Fruit fly (Drosophila melanogaster) whole organism: Measurements from ENCODE around the gene CG31115.

Experiments
- CG8478 ChIP-seq: fragments of >200 bp; optimal IDR thresholded peaks from 2 replicates; lab custom pipeline; 2018; ENCODE audit warnings: inconsistent platforms
- Dll ChIP-seq: fragments of >200 bp; optimal IDR thresholded peaks from 2 replicates; lab custom pipeline; 2017
- EcR ChIP-seq, 2 experiments: fragments of >200 bp; optimal IDR thresholded peaks; 2 replicates each; lab custom pipeline; 2017; ENCODE audit warnings: missing biosample characterization in 2 of 2, missing genetic modification characterization in 2 of 2, missing genetic modification reagents in 2 of 2
- pan ChIP-seq: fragments of >200 bp; optimal IDR thresholded peaks from 2 replicates; lab custom pipeline; 2017
- psq ChIP-seq: fragments of >200 bp; optimal IDR thresholded peaks from 2 replicates; lab custom pipeline; 2017
- usp ChIP-seq: fragments of >200 bp; optimal IDR thresholded peaks from 2 replicates; lab custom pipeline; 2017; ENCODE audit warnings: missing biosample characterization, missing genetic modification characterization, mixed read lengths

Gene CG31115

DNA sequence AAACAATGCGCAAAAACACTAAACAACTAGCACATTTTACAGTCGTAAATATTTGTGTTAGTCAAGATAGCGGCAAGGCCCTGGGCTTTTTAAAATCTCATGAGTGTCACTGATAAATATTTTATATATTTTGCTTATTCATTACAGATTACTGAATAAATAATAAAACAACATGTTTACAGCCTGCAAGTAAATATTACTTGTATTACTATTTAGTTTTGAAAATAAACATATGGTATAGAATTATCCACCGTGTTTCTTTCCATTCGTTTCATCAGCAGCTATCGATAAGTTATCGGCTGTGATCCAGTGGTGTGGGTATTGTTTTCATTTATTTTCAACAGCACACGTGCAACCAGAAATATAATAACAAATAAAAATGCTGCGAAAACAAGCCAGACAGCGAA is 37.8 kb downstream of the CG31115 start, which contains the start of the genes shams and CG11920:
Gene shams (minus strand): TSS at position 50 of the 407 bp plus-strand sequence.
Gene CG11920 (plus strand): TSS at position 320 of the 407 bp plus-strand sequence.
- TF ChIP-seq usp: no peak
- TF ChIP-seq psq: no peak
- no peak for TF ChIP-seq CG8478 (lab: Kevin White, UChicago)
- no peak for TF ChIP-seq pan (lab: Kevin White, UChicago)
- no peak for TF ChIP-seq Dll (lab: Kevin White, UChicago)
- TF ChIP-seq EcR (GFP tag; optimal IDR thresholded peaks at IDR 0.05; lab: Kevin White, UChicago): no peak

DNA sequence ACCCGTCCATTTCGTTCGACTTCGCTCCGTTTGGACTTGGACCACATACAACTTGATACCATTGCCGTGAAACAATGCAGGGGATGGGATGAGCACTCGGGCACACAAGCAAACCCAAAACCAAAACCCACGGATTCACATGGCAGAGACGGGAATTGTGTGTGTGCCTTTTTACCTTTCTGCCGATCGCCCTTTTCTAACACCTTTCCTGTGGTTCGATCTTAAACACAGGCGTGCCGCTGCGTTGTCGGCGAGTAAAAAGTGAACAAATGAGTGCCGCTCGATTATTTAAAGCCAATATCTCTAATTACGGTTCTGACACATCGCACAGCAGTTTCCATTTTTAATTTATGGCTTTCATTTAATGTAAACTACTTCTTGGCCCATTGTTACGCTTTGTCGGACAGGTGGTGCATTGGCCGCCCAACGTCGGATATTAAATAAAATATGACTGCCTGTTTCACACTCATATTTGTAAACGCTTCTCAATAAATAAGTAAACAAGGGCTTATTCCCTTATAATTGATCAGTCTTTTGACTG is 40.6 kb downstream of the CG31115 start:
- TF ChIP-seq pan (lab: Kevin White, UChicago) (no peak), EcR (GFP tag; optimal IDR thresholded peaks at IDR 0.05; lab: Kevin White, UChicago) (no peak), CG8478 (lab: Kevin White, UChicago) (no peak), Dll (lab: Kevin White, UChicago) (no peak), psq (no peak), usp (no peak)

DNA sequence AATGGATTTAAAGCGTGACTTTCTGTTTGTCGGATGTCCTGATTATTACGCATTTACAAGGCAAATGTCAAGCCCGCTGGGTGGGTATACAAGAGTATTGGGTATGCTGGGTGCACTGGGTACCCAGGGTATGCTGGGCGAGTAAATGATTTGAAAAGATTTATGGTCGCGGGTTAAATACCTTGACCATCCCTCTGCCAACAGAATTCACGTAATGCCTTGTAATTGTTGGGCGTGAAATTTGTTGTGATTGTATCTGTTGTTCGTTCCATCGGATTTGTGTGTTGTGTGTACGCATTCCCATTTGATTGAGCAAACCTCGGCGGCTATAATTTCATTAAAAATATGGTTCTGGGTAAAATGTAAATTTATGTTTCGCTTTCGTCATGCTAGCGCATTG is 41.9 kb downstream of the CG31115 start:
- TF ChIP-seq psq: no peak
- no peak for TF ChIP-seq pan (lab: Kevin White, UChicago)
- no peak for TF ChIP-seq CG8478 (lab: Kevin White, UChicago)
- no peak for TF ChIP-seq Dll (lab: Kevin White, UChicago)
- TF ChIP-seq EcR (GFP tag; optimal IDR thresholded peaks at IDR 0.05; lab: Kevin White, UChicago): no peak
- TF ChIP-seq usp: no peak

- TF ChIP-seq usp (no peak), CG8478 (lab: Kevin White, UChicago) (peak; percentile 54)
Measured at dm6 chr3R:25080446-25080845, 43.7 kb downstream of the CG31115 start.

- no peak for TF ChIP-seq EcR (GFP tag; optimal IDR thresholded peaks at IDR 0.05; lab: Kevin White, UChicago)
- no peak for TF ChIP-seq pan (lab: Kevin White, UChicago)
- TF ChIP-seq Dll (lab: Kevin White, UChicago): peak; percentile 82
- TF ChIP-seq usp: no peak
- TF ChIP-seq CG8478 (lab: Kevin White, UChicago): no peak
Measured at dm6 chr3R:25082348-25082747, 45.6 kb downstream of the CG31115 start, which contains the start of gene fd96Ca. Gene fd96Ca (plus strand): TSS chr3R:25082684.
